Worm (Caenorhabditis elegans): ENCODE results near the gene ile-2.

ile-2 gene

ce11 chrX:768061-768646 is at the start of gene ile-2, which contains the start of gene trap-2 (continued):
- TF ChIP-seq ekl-4 (GFP tag; IDR thresholded peaks at IDR 0.05): peak; percentile 39; the same call in 1 of the 2 replicates
- TF ChIP-seq C17E4.6 (GFP tag; IDR thresholded peaks at IDR 0.05): no peak
- TF ChIP-seq ceh-40 (GFP tag; IDR thresholded peaks at IDR 0.05): no peak
- no peak for TF ChIP-seq F52B5.7 (tag; optimal IDR thresholded peaks at IDR 0.05)
- no peak for TF ChIP-seq ccch-3 (GFP tag; optimal IDR thresholded peaks at IDR 0.05)
- peak; percentile 88 for TF ChIP-seq lin-40 (tag; optimal IDR thresholded peaks at IDR 0.05)
- no peak for TF ChIP-seq pha-4 (tag; optimal IDR thresholded peaks at IDR 0.05)
- peak; percentile 64 for TF ChIP-seq cebp-1 (GFP tag; IDR thresholded peaks at IDR 0.05)
- TF ChIP-seq cebp-1 (tag; optimal IDR thresholded peaks at IDR 0.05): peak; percentile 89
- peak; percentile 72 for TF ChIP-seq atf-7 (tag; optimal IDR thresholded peaks at IDR 0.05)
- no peak for TF ChIP-seq hlh-12 (tag; optimal IDR thresholded peaks at IDR 0.05)
- no peak for TF ChIP-seq madf-6 (GFP tag; IDR thresholded peaks at IDR 0.05)
- no peak for TF ChIP-seq sdz-38 (tag; optimal IDR thresholded peaks at IDR 0.05)
- no peak for TF ChIP-seq mes-4 (tag; optimal IDR thresholded peaks at IDR 0.05)
- TF ChIP-seq K11D2.4 (GFP tag; IDR thresholded peaks at IDR 0.05): peak; percentile 40; the same call in 1 of the 2 replicates
- peak; percentile 42 for TF ChIP-seq F22D6.2 (tag; optimal IDR thresholded peaks at IDR 0.05)
- TF ChIP-seq Y56A3A.18 (GFP tag; IDR thresholded peaks at IDR 0.05): peak; percentile 83; the same call in 1 of the 2 replicates
- peak; percentile 72 for TF ChIP-seq ZK185.1 (tag; optimal IDR thresholded peaks at IDR 0.05; ENCODE audit: poor library complexity, severe bottlenecking)
- no peak for TF ChIP-seq akir-1 (GFP tag; optimal IDR thresholded peaks at IDR 0.05)
- TF ChIP-seq mxl-1 (tag; optimal IDR thresholded peaks at IDR 0.05): no peak
- no peak for TF ChIP-seq rec-8 (tag; optimal IDR thresholded peaks at IDR 0.05)
- TF ChIP-seq nfya-1 (tag; optimal IDR thresholded peaks at IDR 0.05; ENCODE audit: borderline replicate concordance, insufficient read depth): no peak
- no peak for TF ChIP-seq dpff-1 (tag; optimal IDR thresholded peaks at IDR 0.05)
- no peak for TF ChIP-seq nhr-27 (tag; optimal IDR thresholded peaks at IDR 0.05)
- TF ChIP-seq tlf-1 (GFP tag; optimal IDR thresholded peaks at IDR 0.05): peak; percentile 76
- peak; percentile 88 for TF ChIP-seq B0336.3 (GFP tag; IDR thresholded peaks at IDR 0.05)
- TF ChIP-seq madf-8 (GFP tag; conservative IDR thresholded peaks at IDR 0.05): no peak
- peak; percentile 91 for TF ChIP-seq ceh-27 (GFP tag; optimal IDR thresholded peaks at IDR 0.05)
- peak; percentile 90 for TF ChIP-seq Y53G8AR.9 (GFP tag; conservative IDR thresholded peaks at IDR 0.05)
- peak; percentile 60; the same call in 1 of the 2 replicates for TF ChIP-seq hmg-20 (GFP tag; IDR thresholded peaks at IDR 0.05)
- TF ChIP-seq snpc-4 (GFP tag; optimal IDR thresholded peaks at IDR 0.05): no peak
- TF ChIP-seq snpc-4 (tag; optimal IDR thresholded peaks at IDR 0.05): peak; percentile 63 to 83 (median 80)
- TF ChIP-seq rcor-1 (GFP tag; IDR thresholded peaks at IDR 0.05): peak; percentile 59
- no peak; the same call in 1 of the 2 replicates for TF ChIP-seq lir-1 (GFP tag; conservative IDR thresholded peaks at IDR 0.05)
- peak in 1 of 3 experiments; percentile 15 for TF ChIP-seq lin-35 (GFP tag; optimal IDR thresholded peaks at IDR 0.05)
- peak; percentile 79 for TF ChIP-seq ztf-26 (tag; optimal IDR thresholded peaks at IDR 0.05)
- TF ChIP-seq somi-1 (GFP tag; optimal IDR thresholded peaks at IDR 0.05): no peak
- peak; percentile 76; the same call in 1 of the 2 replicates for TF ChIP-seq pbrm-1 (GFP tag; IDR thresholded peaks at IDR 0.05)
- no peak for TF ChIP-seq aptf-2 (GFP tag; conservative IDR thresholded peaks at IDR 0.05)
- TF ChIP-seq ztf-28 (GFP tag; IDR thresholded peaks at IDR 0.05): 0 out of 2 replicates have a peak, but pooled peaks have one; percentile 16
- TF ChIP-seq T26A5.8 (tag; optimal IDR thresholded peaks at IDR 0.05): no peak
- peak; percentile 8 for TF ChIP-seq athp-1 (tag; optimal IDR thresholded peaks at IDR 0.05)
- TF ChIP-seq Y67H2A.10 (GFP tag; conservative IDR thresholded peaks at IDR 0.05): no peak
- TF ChIP-seq zfh-2 (GFP tag; conservative IDR thresholded peaks at IDR 0.05): peak; percentile 99
- peak; percentile 95 for TF ChIP-seq nhr-90 (tag; optimal IDR thresholded peaks at IDR 0.05)
- no peak for TF ChIP-seq xnd-1 (tag; optimal IDR thresholded peaks at IDR 0.05)
- no peak for TF ChIP-seq T07F8.4 (tag; optimal IDR thresholded peaks at IDR 0.05)
- TF ChIP-seq Y53F4B.3 (GFP tag; IDR thresholded peaks at IDR 0.05): no peak
